Worm (Caenorhabditis elegans) whole organism, L2 larva: ENCODE results near the gene gldc-1.

ENCODE experiments used
- F13H6.1 ChIP-seq: sonication (generic microtip); optimal IDR thresholded peaks from 2 replicates; lab custom pipeline; 2016; ENCODE audit warnings: missing genetic modification characterization, missing compliant biosample characterization
- R02D3.7 ChIP-seq: fragments of 150-350 bp; optimal IDR thresholded peaks from 2 replicates; lab custom pipeline; 2014; ENCODE audit warnings: missing biosample characterization, missing genetic modification characterization
- Y55F3AM.14 ChIP-seq: fragments of 200-800 bp; sonication (Bioruptor generic); optimal IDR thresholded peaks from 2 replicates; lab custom pipeline; 2018; ENCODE audit warnings: mild to moderate bottlenecking, missing genetic modification characterization, missing compliant biosample characterization
- ZK546.5 ChIP-seq: sonication (generic microtip); optimal IDR thresholded peaks from 2 replicates; lab custom pipeline; 2017; ENCODE audit warnings: missing biosample characterization, missing genetic modification characterization
- aly-2 ChIP-seq: fragments of 150-350 bp; optimal IDR thresholded peaks from 2 replicates; lab custom pipeline; 2014; ENCODE audit warnings: missing biosample characterization, missing genetic modification characterization
- blmp-1 ChIP-seq: sonication (generic microtip); optimal IDR thresholded peaks from 2 replicates; lab custom pipeline; 2017; ENCODE audit warnings: missing genetic modification characterization, mild to moderate bottlenecking, missing compliant biosample characterization, antibody characterized with exemption, moderate library complexity; ENCODE audit not compliant: insufficient read depth
- ceh-16 ChIP-seq: fragments of 150-350 bp; optimal IDR thresholded peaks from 2 replicates; lab custom pipeline; 2014; ENCODE audit warnings: missing biosample characterization, missing genetic modification characterization
- crh-2 ChIP-seq: sonication (generic microtip); optimal IDR thresholded peaks from 2 replicates; lab custom pipeline; 2017; ENCODE audit warnings: missing biosample characterization, missing genetic modification characterization
- dmd-4 ChIP-seq: sonication (generic microtip); optimal IDR thresholded peaks from 2 replicates; lab custom pipeline; 2017; ENCODE audit warnings: missing biosample characterization, missing genetic modification characterization
- egl-27 ChIP-seq: sonication (generic microtip); optimal IDR thresholded peaks from 3 replicates; lab custom pipeline; 2017; ENCODE audit warnings: missing biosample characterization, missing genetic modification reagents, missing genetic modification characterization
- elt-1 ChIP-seq: fragments of 150-350 bp; optimal IDR thresholded peaks from 2 replicates; lab custom pipeline; 2014; ENCODE audit warnings: missing biosample characterization, missing genetic modification characterization
- elt-3 ChIP-seq: sonication (generic microtip); optimal IDR thresholded peaks from 2 replicates; lab custom pipeline; 2017; ENCODE audit warnings: missing biosample characterization, missing genetic modification characterization
- fos-1 ChIP-seq: fragments of 150-350 bp; optimal IDR thresholded peaks from 2 replicates; lab custom pipeline; 2014; ENCODE audit warnings: missing biosample characterization, missing genetic modification characterization
- lin-11 ChIP-seq: fragments of 150-350 bp; sonication (generic microtip); optimal IDR thresholded peaks from 2 replicates; lab custom pipeline; 2014; ENCODE audit warnings: missing biosample characterization, missing genetic modification characterization, inconsistent platforms, mixed read lengths
- lin-13 ChIP-seq: fragments of 150-350 bp; optimal IDR thresholded peaks from 2 replicates; lab custom pipeline; 2014; ENCODE audit warnings: missing biosample characterization, missing genetic modification reagents, missing genetic modification characterization
- lin-39 ChIP-seq: fragments of 150-350 bp; optimal IDR thresholded peaks from 2 replicates; lab custom pipeline; 2014; ENCODE audit warnings: missing biosample characterization, missing genetic modification reagents, missing genetic modification characterization
- lsy-2 ChIP-seq, 2 experiments: fragments of 150-350 bp in 1 of 2; sonication (generic microtip) in 1 of 2; optimal IDR thresholded peaks; 2 replicates each; lab custom pipeline; 2014 to 2017; ENCODE audit warnings: missing biosample characterization in 2 of 2, missing genetic modification characterization in 2 of 2
- mab-5 ChIP-seq: fragments of 150-350 bp; optimal IDR thresholded peaks from 2 replicates; lab custom pipeline; 2014; ENCODE audit warnings: missing biosample characterization, missing genetic modification characterization
- mdl-1 ChIP-seq, 2 experiments: fragments of 150-350 bp in 1 of 2; sonication (generic microtip) in 1 of 2; optimal IDR thresholded peaks; 2 replicates each; lab custom pipeline; 2017; ENCODE audit warnings: missing biosample characterization in 2 of 2, missing genetic modification characterization in 2 of 2
- nhr-10 ChIP-seq: sonication (generic microtip); optimal IDR thresholded peaks from 2 replicates; lab custom pipeline; 2017; ENCODE audit warnings: missing biosample characterization, missing genetic modification characterization
- nhr-11 ChIP-seq: fragments of 150-350 bp; optimal IDR thresholded peaks from 2 replicates; lab custom pipeline; 2014; ENCODE audit warnings: missing biosample characterization, missing genetic modification characterization
- nhr-12 ChIP-seq: fragments of 150-350 bp; optimal IDR thresholded peaks from 2 replicates; lab custom pipeline; 2014; ENCODE audit warnings: missing biosample characterization, missing genetic modification characterization
- nhr-129 ChIP-seq: fragments of 150-350 bp; optimal IDR thresholded peaks from 2 replicates; lab custom pipeline; 2014; ENCODE audit warnings: missing biosample characterization, missing genetic modification characterization
- nhr-23 ChIP-seq: fragments of 150-350 bp; optimal IDR thresholded peaks from 2 replicates; lab custom pipeline; 2014; ENCODE audit warnings: missing biosample characterization, missing genetic modification reagents, missing genetic modification characterization
- nhr-237 ChIP-seq: fragments of 150-350 bp; optimal IDR thresholded peaks from 2 replicates; lab custom pipeline; 2014; ENCODE audit warnings: missing biosample characterization, missing genetic modification characterization
- nhr-25 ChIP-seq: fragments of 150-350 bp; sonication (generic microtip); optimal IDR thresholded peaks from 3 replicates; lab custom pipeline; 2014; ENCODE audit warnings: missing biosample characterization, missing genetic modification characterization
- nhr-77 ChIP-seq: fragments of 150-350 bp; optimal IDR thresholded peaks from 2 replicates; lab custom pipeline; 2014; ENCODE audit warnings: missing biosample characterization, missing genetic modification characterization
- peb-1 ChIP-seq: fragments of 150-350 bp; optimal IDR thresholded peaks from 2 replicates; lab custom pipeline; 2014; ENCODE audit warnings: missing biosample characterization, missing genetic modification characterization
- skn-1 ChIP-seq: sonication (generic microtip); optimal IDR thresholded peaks from 2 replicates; lab custom pipeline; 2017; ENCODE audit warnings: missing biosample characterization, missing genetic modification characterization
- sma-3 ChIP-seq: sonication (generic microtip); optimal IDR thresholded peaks from 2 replicates; lab custom pipeline; 2016; ENCODE audit warnings: missing genetic modification reagents, missing genetic modification characterization, missing compliant biosample characterization
- sma-9 ChIP-seq, 2 experiments: fragments of 150-350 bp in 1 of 2; sonication (generic microtip) in 1 of 2; optimal IDR thresholded peaks; 2 replicates each; lab custom pipeline; 2014 to 2016; ENCODE audit warnings: missing genetic modification characterization in 2 of 2, mild to moderate bottlenecking in 1 of 2, missing biosample characterization in 1 of 2, missing compliant biosample characterization in 1 of 2, missing genetic modification reagents in 1 of 2, moderate library complexity in 1 of 2
- snpc-4 ChIP-seq: fragments of 150-350 bp; optimal IDR thresholded peaks from 2 replicates; lab custom pipeline; 2014; ENCODE audit warnings: missing biosample characterization, missing genetic modification characterization
- unc-39 ChIP-seq: fragments of 150-350 bp; optimal IDR thresholded peaks from 2 replicates; lab custom pipeline; 2014; ENCODE audit warnings: missing biosample characterization, missing genetic modification characterization
- unc-55 ChIP-seq: fragments of 150-350 bp; sonication (generic microtip); optimal IDR thresholded peaks from 3 replicates; lab custom pipeline; 2014; ENCODE audit warnings: missing biosample characterization, missing genetic modification reagents, missing genetic modification characterization
- unc-62 ChIP-seq: fragments of 150-350 bp; optimal IDR thresholded peaks from 2 replicates; lab custom pipeline; 2014; ENCODE audit warnings: missing biosample characterization, missing genetic modification reagents, missing genetic modification characterization
- zag-1 ChIP-seq: fragments of 150-350 bp; optimal IDR thresholded peaks from 2 replicates; lab custom pipeline; 2014; ENCODE audit warnings: missing biosample characterization, missing genetic modification characterization
- ztf-11 ChIP-seq: sonication (generic microtip); optimal IDR thresholded peaks from 2 replicates; lab custom pipeline; 2017; ENCODE audit warnings: missing biosample characterization, missing genetic modification characterization
- ztf-4 ChIP-seq: fragments of 150-350 bp; optimal IDR thresholded peaks from 2 replicates; lab custom pipeline; 2014; ENCODE audit warnings: missing biosample characterization, missing genetic modification characterization

The gldc-1 gene

DNA sequence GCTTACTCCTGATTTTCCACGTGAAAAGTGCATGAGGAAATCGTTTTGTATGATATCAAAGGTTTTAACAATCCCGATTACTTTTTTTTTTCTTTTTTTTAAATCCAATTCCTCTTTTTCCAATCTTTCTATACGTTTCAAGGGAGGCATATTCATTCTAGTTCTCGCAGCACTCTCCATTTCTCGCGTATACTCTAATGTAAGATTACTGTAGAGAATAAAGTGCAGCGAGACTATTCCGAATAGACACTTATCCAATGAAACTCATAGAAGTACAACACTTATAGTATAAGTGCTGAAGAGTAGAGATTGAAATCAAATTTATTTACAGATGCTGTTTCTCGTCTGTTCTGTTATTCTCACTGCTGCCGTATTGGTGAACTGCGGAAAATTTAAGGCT lies 27.4 kb downstream of the gldc-1 start, which contains the start of gene H12I13.6:
Gene H12I13.6, plus strand, starts transcription at position 301 of the 400 bp plus-strand sequence.
- TF ChIP-seq crh-2 (tag; lab: Kevin White, UChicago) (no peak), F13H6.1 (tag; lab: Kevin White, UChicago) (no peak), lsy-2 (tag; optimal IDR thresholded peaks at IDR 0.05; lab: Kevin White, UChicago) (no peak), R02D3.7 (tag; lab: Kevin White, UChicago) (no peak), ztf-4 (no peak), sma-3 (GFP tag; lab: Kevin White, UChicago) (no peak), mdl-1 (tag; optimal IDR thresholded peaks at IDR 0.05; lab: Kevin White, UChicago) (no peak), lin-13 (GFP tag; lab: Kevin White, UChicago) (no peak), peb-1 (tag; lab: Kevin White, UChicago) (no peak), mab-5 (tag; lab: Kevin White, UChicago) (no peak), nhr-23 (tag; lab: Kevin White, UChicago) (no peak), lin-11 (tag; lab: Kevin White, UChicago) (no peak), elt-3 (tag; lab: Kevin White, UChicago) (no peak), skn-1 (tag; lab: Kevin White, UChicago) (no peak), nhr-10 (no peak), lin-39 (no peak), unc-39 (tag; lab: Kevin White, UChicago) (no peak), egl-27 (tag; lab: Kevin White, UChicago) (no peak), zag-1 (tag; lab: Kevin White, UChicago) (no peak), unc-62 (GFP tag; lab: Kevin White, UChicago) (no peak)

DNA sequence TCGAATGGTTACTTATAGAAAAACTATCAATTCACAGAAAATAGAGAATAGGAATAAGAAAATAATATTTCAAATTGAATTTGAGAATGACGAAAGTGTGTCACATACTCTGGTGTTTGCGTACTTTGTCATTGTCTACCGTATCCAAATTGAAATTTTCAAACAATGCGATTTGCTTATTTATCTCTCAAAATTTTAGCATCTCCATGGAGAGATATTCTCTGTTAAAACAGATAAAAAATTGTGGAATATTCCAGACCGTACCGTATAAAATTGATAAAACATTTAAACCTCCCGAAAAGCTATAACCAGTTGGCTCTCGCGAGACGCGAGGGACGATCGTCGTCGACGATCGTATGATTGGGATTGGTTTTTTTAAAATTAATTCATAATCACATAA lies 30.5 kb downstream of the gldc-1 start, which contains the start of gene fbf-1:
Gene fbf-1, minus strand, starts transcription at position 101 of the 400 bp plus-strand sequence.
- TF ChIP-seq aly-2 (tag; lab: Kevin White, UChicago) = no peak
- no peak for TF ChIP-seq lin-11 (tag; lab: Kevin White, UChicago)
- no peak for TF ChIP-seq nhr-23 (tag; lab: Kevin White, UChicago)
- no peak for TF ChIP-seq crh-2 (tag; lab: Kevin White, UChicago)
- TF ChIP-seq ZK546.5 (tag; lab: Kevin White, UChicago) = no peak
- no peak for TF ChIP-seq egl-27 (tag; lab: Kevin White, UChicago)
- TF ChIP-seq nhr-10 = no peak

ce11 chrII:6082620-6083019 lies 32.4 kb downstream of the gldc-1 start, which contains the start of gene F21H12.3:
F21H12.3 (plus strand) TSS chrII:6082920.
- TF ChIP-seq nhr-12 (tag; lab: Kevin White, UChicago) (no peak), fos-1 (tag; lab: Kevin White, UChicago) (no peak), aly-2 (tag; lab: Kevin White, UChicago) (no peak), ztf-4 (no peak), dmd-4 (no peak), zag-1 (tag; lab: Kevin White, UChicago) (no peak), nhr-129 (tag; lab: Kevin White, UChicago) (no peak), ztf-11 (tag; lab: Kevin White, UChicago) (no peak), F13H6.1 (tag; lab: Kevin White, UChicago) (no peak), lin-13 (GFP tag; lab: Kevin White, UChicago) (no peak), ceh-16 (tag; lab: Kevin White, UChicago) (no peak), nhr-237 (tag; lab: Kevin White, UChicago) (no peak), elt-3 (tag; lab: Kevin White, UChicago) (no peak), blmp-1 (tag; lab: Kevin White, UChicago) (no peak), Y55F3AM.14 (GFP tag; lab: Kevin White, UChicago) (no peak), elt-1 (tag; lab: Kevin White, UChicago) (no peak), sma-9 (GFP tag; optimal IDR thresholded peaks at IDR 0.05; lab: Kevin White, UChicago) (no peak), sma-9 (tag; optimal IDR thresholded peaks at IDR 0.05; lab: Kevin White, UChicago) (no peak)

DNA sequence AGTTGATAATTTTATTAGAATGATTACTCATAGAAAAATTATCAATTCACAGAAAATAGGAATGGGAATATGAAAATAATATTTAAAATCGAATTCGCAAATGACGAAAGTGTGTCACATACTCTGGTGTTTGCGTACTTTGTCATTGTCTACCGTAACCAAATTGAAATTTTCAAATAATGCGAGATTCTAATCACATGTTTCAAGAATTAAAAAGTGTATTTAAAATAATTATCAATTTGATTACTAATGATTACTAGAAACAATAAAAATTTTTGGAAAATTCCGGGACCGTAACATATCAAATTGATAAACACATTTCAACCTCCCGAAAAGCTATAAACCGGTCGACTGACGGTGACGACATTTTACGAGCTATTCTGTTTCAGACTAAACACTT lies 41.2 kb downstream of the gldc-1 start, which contains the start of the genes fbf-2 and nspg-3:
Gene fbf-2, minus strand, starts transcription at position 101 of the 400 bp plus-strand sequence.
Gene nspg-3, plus strand, starts transcription at position 388 of the 400 bp plus-strand sequence.
- no peak for TF ChIP-seq nhr-11 (tag; lab: Kevin White, UChicago)
- TF ChIP-seq unc-55 = no peak
- no peak for TF ChIP-seq ztf-11 (tag; lab: Kevin White, UChicago)
- no peak for TF ChIP-seq sma-3 (GFP tag; lab: Kevin White, UChicago)
- TF ChIP-seq dmd-4 = no peak
- TF ChIP-seq nhr-77 = no peak
- TF ChIP-seq unc-39 (tag; lab: Kevin White, UChicago) = no peak
- no peak for TF ChIP-seq snpc-4
- no peak for TF ChIP-seq elt-3 (tag; lab: Kevin White, UChicago)
- TF ChIP-seq unc-62 (GFP tag; lab: Kevin White, UChicago) = no peak
- no peak for TF ChIP-seq ceh-16 (tag; lab: Kevin White, UChicago)
- TF ChIP-seq crh-2 (tag; lab: Kevin White, UChicago) = no peak
- TF ChIP-seq nhr-237 (tag; lab: Kevin White, UChicago) = no peak
- no peak for TF ChIP-seq blmp-1 (tag; lab: Kevin White, UChicago)
- no peak for TF ChIP-seq nhr-10
- no peak for TF ChIP-seq nhr-25
- TF ChIP-seq ZK546.5 (tag; lab: Kevin White, UChicago) = no peak
